Worm (Caenorhabditis elegans): Measurements from ENCODE around the gene vab-2.

DNA sequence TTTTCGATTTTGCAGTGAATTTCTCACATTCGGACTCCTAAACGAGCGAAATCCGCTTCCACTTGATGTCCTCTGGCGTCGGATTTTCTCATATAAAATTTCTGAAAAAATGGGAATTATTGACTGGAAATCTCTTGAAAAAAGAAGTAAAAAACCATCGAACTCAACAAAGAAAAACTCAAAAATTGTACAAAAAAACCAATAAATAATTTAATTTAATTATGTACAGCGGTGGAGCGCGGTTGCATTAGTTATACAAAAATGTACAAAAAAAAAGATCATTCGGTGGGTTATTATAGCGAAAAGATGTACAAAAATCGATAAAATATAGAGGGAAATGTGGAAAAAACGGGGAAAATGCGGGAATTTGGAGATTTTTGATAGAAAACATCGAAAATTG, 43.9 kb downstream of the vab-2 start, which contains the start of gene Y37E11AM.4:
- TF ChIP-seq pha-4 (tag; optimal IDR thresholded peaks at IDR 0.05) (no peak), die-1 (tag; optimal IDR thresholded peaks at IDR 0.05) (no peak), C17E4.6 (GFP tag; IDR thresholded peaks at IDR 0.05) (no peak), nfya-2 (GFP tag; IDR thresholded peaks at IDR 0.05) (no peak), dpl-1 (GFP tag; optimal IDR thresholded peaks at IDR 0.05) (no peak), dpff-1 (tag; optimal IDR thresholded peaks at IDR 0.05) (no peak), lin-35 (GFP tag; optimal IDR thresholded peaks at IDR 0.05) (no peak), hmg-1.2 (GFP tag; IDR thresholded peaks at IDR 0.05) (no peak), ccch-3 (GFP tag; optimal IDR thresholded peaks at IDR 0.05) (no peak), F37B4.10 (GFP tag; IDR thresholded peaks at IDR 0.05) (no peak), snpc-4 (GFP tag; optimal IDR thresholded peaks at IDR 0.05) (no peak), snpc-4 (tag; optimal IDR thresholded peaks at IDR 0.05) (no peak)
